Worm (Caenorhabditis elegans): Measurements from ENCODE around the gene F23F12.13.

F23F12.13 gene

DNA sequence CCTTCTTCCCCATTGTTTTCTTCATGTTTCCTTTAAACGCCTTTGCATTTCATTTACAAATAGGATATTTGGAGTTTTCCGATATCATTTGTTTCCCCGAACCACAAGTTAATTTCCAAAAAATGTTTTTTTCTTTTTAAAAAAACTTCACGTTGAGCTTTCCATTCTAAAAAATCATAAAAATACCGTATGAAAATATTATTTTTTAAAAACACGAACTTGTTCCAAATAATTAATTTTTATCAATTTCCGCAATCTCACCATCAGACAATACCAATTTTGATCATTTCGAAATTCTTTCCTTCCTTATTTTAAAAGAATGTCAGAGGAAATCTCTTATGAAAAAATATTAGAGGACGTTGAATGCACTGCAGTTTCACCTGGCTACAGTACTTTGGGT, 24.0 kb upstream of the F23F12.13 start, which contains the start of gene wht-6:
TSS of gene wht-6 (plus strand) at position 301 of the 400 bp plus-strand sequence.
- TF ChIP-seq aly-1 (tag; optimal IDR thresholded peaks at IDR 0.05) (no peak), ceh-13 (GFP tag; optimal IDR thresholded peaks at IDR 0.05) (no peak), hmbx-1 (tag; optimal IDR thresholded peaks at IDR 0.05) (no peak), tra-4 (tag; optimal IDR thresholded peaks at IDR 0.05) (no peak), ama-1 (optimal IDR thresholded peaks at IDR 0.05) (no peak), tbx-37 (GFP tag; conservative IDR thresholded peaks at IDR 0.05) (no peak), ceh-36 (tag; optimal IDR thresholded peaks at IDR 0.05) (no peak), sea-1 (GFP tag; conservative IDR thresholded peaks at IDR 0.05) (no peak), tbx-11 (GFP tag; IDR thresholded peaks at IDR 0.05) (no peak), scrt-1 (GFP tag; IDR thresholded peaks at IDR 0.05) (no peak), hmg-4 (GFP tag; optimal IDR thresholded peaks at IDR 0.05) (no peak), flt-1 (GFP tag; IDR thresholded peaks at IDR 0.05) (no peak), hnd-1 (tag; optimal IDR thresholded peaks at IDR 0.05) (no peak), pes-1 (GFP tag; IDR thresholded peaks at IDR 0.05) (no peak), B0310.2 (tag; optimal IDR thresholded peaks at IDR 0.05) (no peak), ets-7 (tag; optimal IDR thresholded peaks at IDR 0.05) (no peak)

DNA sequence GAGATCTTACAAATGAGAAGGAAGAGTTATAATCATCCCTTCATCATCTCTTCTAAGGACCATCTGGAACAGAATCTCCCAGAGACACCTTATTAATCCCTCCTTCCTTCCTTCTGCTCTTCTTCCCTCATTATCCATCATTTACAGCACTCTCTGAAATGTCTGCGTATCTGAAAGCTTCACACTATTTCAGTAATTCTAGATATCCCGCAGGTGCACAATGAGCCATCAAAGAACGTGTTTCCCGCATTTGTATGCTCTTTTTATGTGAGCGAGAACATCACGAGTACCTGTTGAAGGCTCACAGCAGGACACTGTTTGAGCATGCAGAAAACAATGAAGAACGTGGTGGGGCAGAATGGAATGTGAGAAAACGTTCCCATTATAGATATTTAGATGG, 19.1 kb upstream of the F23F12.13 start:
- TF ChIP-seq ceh-36 (tag; optimal IDR thresholded peaks at IDR 0.05) (peak; percentile 46), sea-1 (GFP tag; conservative IDR thresholded peaks at IDR 0.05) (no peak)

DNA sequence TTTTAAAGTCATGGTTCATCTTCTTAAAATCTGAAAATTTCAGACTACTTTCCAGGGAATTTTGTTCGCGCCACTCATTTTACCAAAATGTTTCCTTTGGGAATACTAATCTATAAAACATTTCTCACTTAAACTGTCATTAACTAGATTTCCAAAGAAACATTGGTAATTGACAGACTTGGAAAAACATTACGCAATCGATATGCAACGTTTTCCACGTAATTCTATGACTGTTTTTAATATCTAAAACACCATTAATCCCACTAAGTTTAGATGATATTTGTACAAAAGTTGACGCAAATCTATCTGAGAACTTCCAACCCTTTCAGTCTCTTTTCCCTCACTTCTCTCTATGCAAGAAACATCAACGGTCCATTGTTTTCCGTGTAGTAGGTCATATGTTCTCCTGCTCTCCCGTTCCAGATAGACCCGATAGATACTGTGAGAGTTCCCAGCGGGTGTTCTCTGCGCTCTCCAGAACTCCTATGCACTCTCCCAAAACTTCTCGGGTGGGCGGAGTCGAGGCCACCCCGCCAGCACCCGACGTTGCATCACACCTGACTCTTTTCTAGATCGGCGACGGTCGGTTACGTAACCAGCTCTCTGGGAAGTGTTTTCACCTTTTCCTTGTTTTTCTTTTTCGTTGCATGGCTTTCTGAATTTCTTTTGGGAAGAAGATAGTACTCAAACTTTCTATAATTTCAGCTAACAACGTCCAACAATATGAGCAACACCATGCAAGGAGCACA, 17.0 kb upstream of the F23F12.13 start, which contains the start of gene zip-8:
TSS of gene zip-8 (plus strand) at position 700 of the 749 bp plus-strand sequence.
- TF ChIP-seq pes-1 (GFP tag; IDR thresholded peaks at IDR 0.05) (no peak), hnd-1 (tag; optimal IDR thresholded peaks at IDR 0.05) (no peak), flt-1 (GFP tag; IDR thresholded peaks at IDR 0.05) (no peak)

DNA sequence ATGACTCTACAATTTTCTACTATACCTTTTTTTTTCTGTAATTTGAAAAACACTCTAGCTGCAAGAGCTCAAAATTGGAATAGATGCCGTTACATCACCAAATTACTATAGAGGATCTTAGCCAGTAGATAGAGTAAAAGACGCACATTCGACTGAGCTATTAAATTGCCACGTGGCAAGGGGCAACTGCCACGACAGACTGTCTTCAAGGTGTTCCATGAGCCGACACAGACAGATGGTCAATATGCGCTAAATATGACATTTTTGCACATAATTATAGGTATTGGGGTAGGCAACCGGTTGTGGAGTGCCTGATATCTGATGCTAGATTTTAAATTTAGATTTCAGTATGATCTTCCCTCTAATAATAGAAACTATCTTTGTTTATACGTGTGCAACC, 16.0 kb upstream of the F23F12.13 start:
- TF ChIP-seq scrt-1 (GFP tag; IDR thresholded peaks at IDR 0.05), result no peak
- no peak for TF ChIP-seq hnd-1 (tag; optimal IDR thresholded peaks at IDR 0.05)
- TF ChIP-seq B0310.2 (tag; optimal IDR thresholded peaks at IDR 0.05), result no peak
- TF ChIP-seq flt-1 (GFP tag; IDR thresholded peaks at IDR 0.05), result no peak
- no peak for TF ChIP-seq ceh-13 (GFP tag; optimal IDR thresholded peaks at IDR 0.05)
- no peak for TF ChIP-seq tra-4 (tag; optimal IDR thresholded peaks at IDR 0.05)
- no peak for TF ChIP-seq ets-7 (tag; optimal IDR thresholded peaks at IDR 0.05)
- no peak for TF ChIP-seq tbx-37 (GFP tag; conservative IDR thresholded peaks at IDR 0.05)
- TF ChIP-seq F13C5.2 (tag; optimal IDR thresholded peaks at IDR 0.05), result no peak
- no peak for TF ChIP-seq aly-1 (tag; optimal IDR thresholded peaks at IDR 0.05)
- TF ChIP-seq ceh-36 (tag; optimal IDR thresholded peaks at IDR 0.05), result no peak
- no peak for TF ChIP-seq tbx-11 (GFP tag; IDR thresholded peaks at IDR 0.05)
- TF ChIP-seq hmg-4 (GFP tag; optimal IDR thresholded peaks at IDR 0.05), result no peak
- no peak for TF ChIP-seq ama-1 (optimal IDR thresholded peaks at IDR 0.05)
- TF ChIP-seq pes-1 (GFP tag; IDR thresholded peaks at IDR 0.05), result no peak
- TF ChIP-seq hmbx-1 (tag; optimal IDR thresholded peaks at IDR 0.05), result no peak
- TF ChIP-seq sea-1 (GFP tag; conservative IDR thresholded peaks at IDR 0.05), result no peak

DNA sequence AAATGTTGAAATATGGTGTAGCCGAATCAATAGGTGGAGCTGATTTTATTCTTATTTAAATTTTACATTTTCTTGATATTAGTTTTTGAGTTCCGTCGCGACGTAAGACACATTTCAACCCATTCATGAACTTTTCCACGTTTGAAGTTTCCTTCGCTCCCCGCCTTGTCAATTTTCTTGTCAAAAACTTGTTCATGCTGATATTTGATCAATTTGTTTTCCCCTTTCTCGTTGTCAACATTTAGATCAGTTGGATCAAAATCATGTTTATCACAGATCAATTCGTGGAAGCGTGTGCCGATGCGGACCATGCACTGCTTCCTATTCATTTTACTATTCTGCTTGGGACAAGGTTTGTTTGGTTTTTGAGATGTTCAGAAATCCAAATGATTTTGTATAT, 12.6 kb upstream of the F23F12.13 start, which contains the start of gene chtb-2:
TSS of gene chtb-2 (plus strand) at position 301 of the 400 bp plus-strand sequence.
- TF ChIP-seq sea-1 (GFP tag; conservative IDR thresholded peaks at IDR 0.05), result no peak

DNA sequence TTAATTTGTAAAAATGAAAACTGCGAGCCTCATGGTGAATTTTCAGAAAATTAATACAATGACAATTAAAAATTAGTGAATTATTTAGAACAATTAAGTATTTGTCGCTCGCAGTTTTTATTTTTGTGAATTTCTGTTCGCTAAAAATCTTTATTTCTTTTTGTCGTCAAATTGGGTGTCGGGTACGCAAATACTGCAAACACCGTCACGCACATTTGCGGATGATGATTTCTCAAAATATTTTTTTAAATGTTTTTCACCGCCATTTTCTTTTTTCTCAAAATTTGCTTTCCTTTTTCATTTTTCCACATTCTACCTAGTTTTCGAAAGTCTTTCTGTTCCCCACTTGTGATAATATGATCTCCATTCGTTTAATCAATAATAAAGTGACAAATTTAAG, 6.6 kb upstream of the F23F12.13 start:
- TF ChIP-seq ets-7 (tag; optimal IDR thresholded peaks at IDR 0.05), result no peak

DNA sequence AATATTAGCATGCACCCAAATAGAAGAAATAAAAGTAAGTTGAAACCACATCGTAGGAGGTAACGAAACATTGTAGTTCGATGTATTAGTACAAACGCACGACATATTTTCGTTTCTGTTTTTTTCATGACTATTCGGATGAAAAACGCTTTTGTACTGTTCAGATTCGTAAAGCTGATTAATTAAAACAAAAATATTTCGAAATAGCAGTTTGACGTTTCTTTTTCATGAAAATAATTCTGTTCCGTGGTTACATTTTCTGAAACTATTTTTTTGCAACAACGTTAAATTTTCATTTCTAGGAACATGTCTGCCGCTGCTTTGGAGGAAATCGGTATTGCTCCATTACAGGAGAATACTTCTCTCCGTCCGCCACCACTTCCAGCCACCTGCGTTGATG, 6.0 kb upstream of the F23F12.13 start, which contains the start of gene rpt-3:
TSS of gene rpt-3 (plus strand) at position 301 of the 400 bp plus-strand sequence.
- TF ChIP-seq hmbx-1 (tag; optimal IDR thresholded peaks at IDR 0.05), result no peak
- TF ChIP-seq ceh-13 (GFP tag; optimal IDR thresholded peaks at IDR 0.05), result no peak
- TF ChIP-seq scrt-1 (GFP tag; IDR thresholded peaks at IDR 0.05), result no peak
- no peak for TF ChIP-seq flt-1 (GFP tag; IDR thresholded peaks at IDR 0.05)
- no peak for TF ChIP-seq ceh-36 (tag; optimal IDR thresholded peaks at IDR 0.05)
- TF ChIP-seq B0310.2 (tag; optimal IDR thresholded peaks at IDR 0.05), result no peak
- no peak for TF ChIP-seq ets-7 (tag; optimal IDR thresholded peaks at IDR 0.05)
- TF ChIP-seq hmg-4 (GFP tag; optimal IDR thresholded peaks at IDR 0.05), result no peak
- no peak for TF ChIP-seq aly-1 (tag; optimal IDR thresholded peaks at IDR 0.05)
- no peak for TF ChIP-seq tbx-37 (GFP tag; conservative IDR thresholded peaks at IDR 0.05)
- no peak for TF ChIP-seq ama-1 (optimal IDR thresholded peaks at IDR 0.05)
- TF ChIP-seq tra-4 (tag; optimal IDR thresholded peaks at IDR 0.05), result no peak
- TF ChIP-seq sea-1 (GFP tag; conservative IDR thresholded peaks at IDR 0.05), result no peak
- TF ChIP-seq hnd-1 (tag; optimal IDR thresholded peaks at IDR 0.05), result no peak
- no peak for TF ChIP-seq F13C5.2 (tag; optimal IDR thresholded peaks at IDR 0.05)
- no peak for TF ChIP-seq tbx-11 (GFP tag; IDR thresholded peaks at IDR 0.05)
- TF ChIP-seq pes-1 (GFP tag; IDR thresholded peaks at IDR 0.05), result no peak

DNA sequence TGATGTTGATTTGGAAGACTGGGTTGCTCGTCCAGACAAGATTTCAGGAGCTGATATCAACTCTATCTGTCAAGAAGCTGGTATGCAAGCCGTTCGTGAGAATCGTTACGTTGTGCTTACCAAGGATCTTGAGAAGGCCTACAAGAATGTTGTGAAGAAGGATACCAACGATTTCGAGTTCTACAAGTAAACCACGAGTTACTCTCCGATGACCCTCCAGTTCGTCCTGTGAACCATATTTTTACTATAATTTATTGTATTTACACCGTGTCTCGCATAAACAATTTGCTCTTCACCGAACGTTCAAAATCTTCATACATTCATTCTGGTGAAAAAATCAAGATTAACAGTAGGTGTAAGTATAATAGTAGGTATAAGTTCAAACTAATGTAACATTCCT, 4.5 kb upstream of the F23F12.13 start:
- TF ChIP-seq B0310.2 (tag; optimal IDR thresholded peaks at IDR 0.05) (no peak), hmbx-1 (tag; optimal IDR thresholded peaks at IDR 0.05) (no peak), tbx-11 (GFP tag; IDR thresholded peaks at IDR 0.05) (no peak), ama-1 (optimal IDR thresholded peaks at IDR 0.05) (no peak), pes-1 (GFP tag; IDR thresholded peaks at IDR 0.05) (no peak), F13C5.2 (tag; optimal IDR thresholded peaks at IDR 0.05) (no peak), sea-1 (GFP tag; conservative IDR thresholded peaks at IDR 0.05) (no peak), ets-7 (tag; optimal IDR thresholded peaks at IDR 0.05) (no peak), ceh-13 (GFP tag; optimal IDR thresholded peaks at IDR 0.05) (no peak), flt-1 (GFP tag; IDR thresholded peaks at IDR 0.05) (no peak), hmg-4 (GFP tag; optimal IDR thresholded peaks at IDR 0.05) (no peak), tbx-37 (GFP tag; conservative IDR thresholded peaks at IDR 0.05) (no peak)

All from whole organism, early embryonic.